Fruit fly (Drosophila melanogaster): ENCODE measurements around the gene Efr.

dm6 chrX:6202509-6202979 is 17.2 kb upstream of the Efr start, which contains the start of gene vanin-like:
- no peak for TF ChIP-seq CrebA (GFP tag; optimal IDR thresholded peaks at IDR 0.05; ENCODE audit: borderline replicate concordance)
- TF ChIP-seq HLH106 (tag; optimal IDR thresholded peaks at IDR 0.05) = no peak
- TF ChIP-seq Dif (GFP tag; optimal IDR thresholded peaks at IDR 0.05; ENCODE audit: partially characterized antibody) = no peak
- no peak for TF ChIP-seq CG32264 (GFP tag; optimal IDR thresholded peaks at IDR 0.05)
- TF ChIP-seq Hr83 (GFP tag; optimal IDR thresholded peaks at IDR 0.05; ENCODE audit: poor library complexity, severe bottlenecking) = no peak
- no peak for TF ChIP-seq Hr78 (GFP tag; optimal IDR thresholded peaks at IDR 0.05)
- no peak for TF ChIP-seq Jra (GFP tag; optimal IDR thresholded peaks at IDR 0.05)
- no peak for TF ChIP-seq lola (GFP tag; optimal IDR thresholded peaks at IDR 0.05)
